Worm (Caenorhabditis elegans): ENCODE data around the gene pho-10.

pho-10 gene

ce11 chrII:9937611-9938010, 17.2 kb upstream of the pho-10 start:
- TF ChIP-seq mml-1 (tag; optimal IDR thresholded peaks at IDR 0.05): no peak
- peak; percentile 33 for TF ChIP-seq hmg-11 (tag; optimal IDR thresholded peaks at IDR 0.05)
- peak; percentile 16 for TF ChIP-seq egl-5 (tag; optimal IDR thresholded peaks at IDR 0.05)
- TF ChIP-seq nhr-25 (tag; optimal IDR thresholded peaks at IDR 0.05): peak; percentile 79
- peak; percentile 60 for TF ChIP-seq lin-15B (tag; optimal IDR thresholded peaks at IDR 0.05)
- peak; percentile 33 for TF ChIP-seq R02D3.7 (tag; optimal IDR thresholded peaks at IDR 0.05)
- TF ChIP-seq nhr-76 (tag; optimal IDR thresholded peaks at IDR 0.05): peak; percentile 48
- no peak for TF ChIP-seq sea-2 (GFP tag; optimal IDR thresholded peaks at IDR 0.05)
- peak; percentile 2 for TF ChIP-seq lin-39 (tag; optimal IDR thresholded peaks at IDR 0.05)
- peak; percentile 39 for TF ChIP-seq ceh-28 (tag; optimal IDR thresholded peaks at IDR 0.05)
- TF ChIP-seq mdl-1 (tag; optimal IDR thresholded peaks at IDR 0.05): peak; percentile 65
- TF ChIP-seq nhr-11 (tag; optimal IDR thresholded peaks at IDR 0.05): peak; percentile 94
- TF ChIP-seq ztf-4 (tag; optimal IDR thresholded peaks at IDR 0.05): no peak
- no peak for TF ChIP-seq ztf-11 (tag; optimal IDR thresholded peaks at IDR 0.05)
- TF ChIP-seq jun-1 (tag; optimal IDR thresholded peaks at IDR 0.05): peak; percentile 52
- peak; percentile 75 for TF ChIP-seq nfya-1 (tag; optimal IDR thresholded peaks at IDR 0.05; ENCODE audit: insufficient read depth)
- TF ChIP-seq lsy-12 (tag; optimal IDR thresholded peaks at IDR 0.05): peak; percentile 45
- peak; percentile 86 for TF ChIP-seq nhr-23 (tag; optimal IDR thresholded peaks at IDR 0.05)
- TF ChIP-seq ama-1 (optimal IDR thresholded peaks at IDR 0.05): peak; percentile 92
- no peak for TF ChIP-seq nhr-67 (tag; optimal IDR thresholded peaks at IDR 0.05)
- peak; percentile 80 for TF ChIP-seq nhr-43 (tag; optimal IDR thresholded peaks at IDR 0.05; ENCODE audit: poor library complexity, severe bottlenecking)
- peak; percentile 58 for TF ChIP-seq egl-27 (tag; optimal IDR thresholded peaks at IDR 0.05)
- TF ChIP-seq nhr-12 (tag; optimal IDR thresholded peaks at IDR 0.05): no peak
- TF ChIP-seq elt-2 (tag; optimal IDR thresholded peaks at IDR 0.05): peak; percentile 75
- peak; percentile 21 for TF ChIP-seq tbx-2 (tag; optimal IDR thresholded peaks at IDR 0.05)
- TF ChIP-seq pha-4 (tag; optimal IDR thresholded peaks at IDR 0.05): peak; percentile 94
- no peak for TF ChIP-seq fkh-10 (GFP tag; optimal IDR thresholded peaks at IDR 0.05)
- TF ChIP-seq elt-1 (tag; optimal IDR thresholded peaks at IDR 0.05): no peak
- no peak for TF ChIP-seq elt-3 (tag; optimal IDR thresholded peaks at IDR 0.05)
- no peak for TF ChIP-seq ceh-16 (tag; optimal IDR thresholded peaks at IDR 0.05)
- TF ChIP-seq pqm-1 (tag; optimal IDR thresholded peaks at IDR 0.05): peak; percentile 61

ce11 chrII:9936859-9937258, 16.5 kb upstream of the pho-10 start, which contains the start of gene C05C10.3:
TSS of gene C05C10.3 (minus strand) at chrII:9936893.
- TF ChIP-seq elt-2 (tag; optimal IDR thresholded peaks at IDR 0.05) (peak; percentile 60), pqm-1 (tag; optimal IDR thresholded peaks at IDR 0.05) (peak; percentile 75), mdl-1 (tag; optimal IDR thresholded peaks at IDR 0.05) (no peak), nhr-11 (tag; optimal IDR thresholded peaks at IDR 0.05) (no peak), unc-39 (tag; optimal IDR thresholded peaks at IDR 0.05) (no peak), ZK546.5 (tag; optimal IDR thresholded peaks at IDR 0.05) (no peak), pha-4 (tag; optimal IDR thresholded peaks at IDR 0.05) (peak; percentile 6), tbx-2 (tag; optimal IDR thresholded peaks at IDR 0.05) (no peak), nhr-12 (tag; optimal IDR thresholded peaks at IDR 0.05) (no peak)

- TF ChIP-seq ceh-16 (tag; optimal IDR thresholded peaks at IDR 0.05): no peak
- no peak for TF ChIP-seq daf-12 (tag; optimal IDR thresholded peaks at IDR 0.05)
- no peak for TF ChIP-seq lin-15B (tag; optimal IDR thresholded peaks at IDR 0.05)
- no peak for TF ChIP-seq sea-2 (GFP tag; optimal IDR thresholded peaks at IDR 0.05)
- TF ChIP-seq ama-1 (optimal IDR thresholded peaks at IDR 0.05): peak; percentile 55
- TF ChIP-seq jun-1 (tag; optimal IDR thresholded peaks at IDR 0.05): no peak
Observed at ce11 chrII:9935664-9936063, 15.3 kb upstream of the pho-10 start.

ce11 chrII:9935044-9935599, 14.8 kb upstream of the pho-10 start:
- TF ChIP-seq hmg-11 (tag; optimal IDR thresholded peaks at IDR 0.05): no peak
- TF ChIP-seq mdl-1 (tag; optimal IDR thresholded peaks at IDR 0.05): no peak
- TF ChIP-seq fkh-10 (GFP tag; optimal IDR thresholded peaks at IDR 0.05): no peak
- TF ChIP-seq tbx-2 (tag; optimal IDR thresholded peaks at IDR 0.05): no peak
- TF ChIP-seq ztf-4 (tag; optimal IDR thresholded peaks at IDR 0.05): no peak
- TF ChIP-seq fkh-2 (tag; optimal IDR thresholded peaks at IDR 0.05): no peak
- TF ChIP-seq elt-3 (tag; optimal IDR thresholded peaks at IDR 0.05): no peak
- peak; percentile 38 for TF ChIP-seq pha-4 (tag; optimal IDR thresholded peaks at IDR 0.05)
- no peak for TF ChIP-seq fos-1 (tag; optimal IDR thresholded peaks at IDR 0.05)
- TF ChIP-seq nhr-12 (tag; optimal IDR thresholded peaks at IDR 0.05): no peak
- TF ChIP-seq ceh-82 (tag; optimal IDR thresholded peaks at IDR 0.05): no peak
- no peak for TF ChIP-seq nhr-23 (tag; optimal IDR thresholded peaks at IDR 0.05)
- no peak for TF ChIP-seq nhr-25 (tag; optimal IDR thresholded peaks at IDR 0.05)
- TF ChIP-seq elt-2 (tag; optimal IDR thresholded peaks at IDR 0.05): peak; percentile 83
- no peak for TF ChIP-seq unc-39 (tag; optimal IDR thresholded peaks at IDR 0.05)
- no peak for TF ChIP-seq nhr-77 (tag; optimal IDR thresholded peaks at IDR 0.05)
- no peak for TF ChIP-seq zag-1 (tag; optimal IDR thresholded peaks at IDR 0.05)
- TF ChIP-seq eor-1 (tag; optimal IDR thresholded peaks at IDR 0.05): no peak
- no peak for TF ChIP-seq nfya-1 (tag; optimal IDR thresholded peaks at IDR 0.05; ENCODE audit: insufficient read depth)
- TF ChIP-seq ceh-16 (tag; optimal IDR thresholded peaks at IDR 0.05): no peak
- peak; percentile 82 for TF ChIP-seq pqm-1 (tag; optimal IDR thresholded peaks at IDR 0.05)
- no peak for TF ChIP-seq sea-2 (GFP tag; optimal IDR thresholded peaks at IDR 0.05)
- TF ChIP-seq ama-1 (optimal IDR thresholded peaks at IDR 0.05): peak; percentile 37
- TF ChIP-seq ceh-28 (tag; optimal IDR thresholded peaks at IDR 0.05): no peak
- no peak for TF ChIP-seq elt-1 (tag; optimal IDR thresholded peaks at IDR 0.05)
- TF ChIP-seq lsy-12 (tag; optimal IDR thresholded peaks at IDR 0.05): no peak
- TF ChIP-seq ZK546.5 (tag; optimal IDR thresholded peaks at IDR 0.05): no peak
